Fruit fly (Drosophila melanogaster): ENCODE data around the gene CG42654.
A peak's percentile ranks its signal among the peaks of the same experiment; 100 is the strongest.

Gene CG42654

DNA sequence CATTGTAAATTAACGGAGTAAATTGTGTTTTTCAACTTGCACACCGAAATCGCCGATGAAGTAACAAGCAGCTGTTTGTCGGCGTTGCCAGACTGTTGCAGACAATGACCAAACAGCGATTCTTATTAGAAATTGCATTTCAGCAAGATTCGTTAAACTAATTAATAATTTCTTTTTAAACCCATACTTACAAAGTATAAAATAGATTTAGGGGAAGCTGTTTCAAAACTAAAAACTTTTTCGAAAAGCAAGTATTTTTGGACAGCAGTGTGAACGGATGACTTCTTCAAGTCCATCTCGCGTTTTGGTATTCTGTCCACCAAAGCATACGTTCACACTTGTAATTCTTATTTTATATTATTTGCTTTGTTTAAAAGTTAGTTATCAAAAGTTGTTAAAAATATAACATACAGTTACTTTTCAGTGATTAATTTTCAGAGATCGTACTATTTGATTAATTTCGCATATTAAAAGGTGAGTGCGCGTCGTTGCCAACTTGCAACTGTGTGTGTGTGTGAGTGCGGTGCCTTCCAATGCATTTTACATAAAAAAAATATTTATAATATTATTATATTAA, 25.8 kb downstream of the CG42654 start, which contains the start of the genes CG8004 and RhoGDI (continued):
- TF ChIP-seq Adf1 (GFP tag; IDR thresholded peaks at IDR 0.05): no peak
- TF ChIP-seq pzg (GFP tag; optimal IDR thresholded peaks at IDR 0.05): peak; percentile 84
- 0 out of 2 replicates have a peak, but pooled peaks have one; percentile 26 for TF ChIP-seq hbn (GFP tag; IDR thresholded peaks at IDR 0.05; ENCODE audit: partially characterized antibody)
- TF ChIP-seq CG9817 (tag; optimal IDR thresholded peaks at IDR 0.05): peak; percentile 71
- peak; percentile 70 for TF ChIP-seq CG2712 (tag; optimal IDR thresholded peaks at IDR 0.05)
- peak; percentile 65 for TF ChIP-seq CG17359 (tag; optimal IDR thresholded peaks at IDR 0.05)
- TF ChIP-seq CG9932 (GFP tag; IDR thresholded peaks at IDR 0.05): peak; percentile 82
- no peak for TF ChIP-seq CG10274 (GFP tag; optimal IDR thresholded peaks at IDR 0.05)
- TF ChIP-seq CG2116 (GFP tag; optimal IDR thresholded peaks at IDR 0.05): peak; percentile 74
- TF ChIP-seq bab2 (GFP tag; optimal IDR thresholded peaks at IDR 0.05): peak; percentile 73
- no peak for TF ChIP-seq kah (GFP tag; optimal IDR thresholded peaks at IDR 0.05)
- TF ChIP-seq knrl (GFP tag; IDR thresholded peaks at IDR 0.05; ENCODE audit: partially characterized antibody): no peak
- no peak for TF ChIP-seq toy (GFP tag; IDR thresholded peaks at IDR 0.05)
- peak; percentile 48 for TF ChIP-seq CG4328 (GFP tag; optimal IDR thresholded peaks at IDR 0.05)
- TF ChIP-seq Side (GFP tag; optimal IDR thresholded peaks at IDR 0.05): peak; percentile 69
- peak; percentile 50 for TF ChIP-seq CG18262 (tag; optimal IDR thresholded peaks at IDR 0.05)
- no peak for TF ChIP-seq luna (GFP tag; optimal IDR thresholded peaks at IDR 0.05)
- TF ChIP-seq gcm (GFP tag; optimal IDR thresholded peaks at IDR 0.05): peak; percentile 1
- TF ChIP-seq Bteb2 (GFP tag; optimal IDR thresholded peaks at IDR 0.05): peak; percentile 56
- peak; percentile 64 for TF ChIP-seq CG13894 (tag; optimal IDR thresholded peaks at IDR 0.05)
- TF ChIP-seq Aef1 (GFP tag; IDR thresholded peaks at IDR 0.05): no peak
- no peak for TF ChIP-seq amos (GFP tag; IDR thresholded peaks at IDR 0.05; ENCODE audit: partially characterized antibody)
- peak; percentile 10 for TF ChIP-seq CG8359 (GFP tag; optimal IDR thresholded peaks at IDR 0.05; ENCODE audit: borderline replicate concordance)
- peak; percentile 40 for TF ChIP-seq CG10979 (tag; optimal IDR thresholded peaks at IDR 0.05)
- peak; percentile 73 for TF ChIP-seq chn (GFP tag; optimal IDR thresholded peaks at IDR 0.05)
- peak; percentile 35; the same call in 1 of the 2 replicates for TF ChIP-seq NFAT (GFP tag; IDR thresholded peaks at IDR 0.05)
- TF ChIP-seq hkb (optimal IDR thresholded peaks at IDR 0.05): no peak
- TF ChIP-seq hkb (GFP tag; IDR thresholded peaks at IDR 0.05): peak; percentile 49; the same call in 1 of the 2 replicates
- TF ChIP-seq Hand (GFP tag; optimal IDR thresholded peaks at IDR 0.05): no peak
- TF ChIP-seq Oli (tag; optimal IDR thresholded peaks at IDR 0.05): peak; percentile 29
- no peak for TF ChIP-seq pita (GFP tag; optimal IDR thresholded peaks at IDR 0.05)
- TF ChIP-seq CTCF (GFP tag; optimal IDR thresholded peaks at IDR 0.05): peak; percentile 4
- TF ChIP-seq CG16779 (GFP tag; IDR thresholded peaks at IDR 0.05): no peak
- peak; percentile 45 for TF ChIP-seq CG8944 (GFP tag; optimal IDR thresholded peaks at IDR 0.05)
- peak; percentile 96 for TF ChIP-seq CG7357 (GFP tag; IDR thresholded peaks at IDR 0.05)
- TF ChIP-seq ATbp (GFP tag; optimal IDR thresholded peaks at IDR 0.05): no peak
- no peak for TF ChIP-seq GATAe (GFP tag; conservative IDR thresholded peaks at IDR 0.05)
- TF ChIP-seq CG9727 (GFP tag; optimal IDR thresholded peaks at IDR 0.05): peak; percentile 55
- TF ChIP-seq Stat92E (GFP tag; optimal IDR thresholded peaks at IDR 0.05): no peak
- TF ChIP-seq CG14014 (GFP tag; IDR thresholded peaks at IDR 0.05): peak; percentile 59
- TF ChIP-seq btn (GFP tag; optimal IDR thresholded peaks at IDR 0.05): no peak
- peak; percentile 88 for TF ChIP-seq CG14710 (tag; optimal IDR thresholded peaks at IDR 0.05)
- peak; percentile 77 for TF ChIP-seq slbo (GFP tag; IDR thresholded peaks at IDR 0.05)
- no peak for TF ChIP-seq ap (GFP tag; IDR thresholded peaks at IDR 0.05)
- TF ChIP-seq wdn (GFP tag; IDR thresholded peaks at IDR 0.05): peak; percentile 46; the same call in 1 of the 2 replicates
- TF ChIP-seq Sry-β (GFP tag; optimal IDR thresholded peaks at IDR 0.05): no peak
- TF ChIP-seq abd-A (tag; optimal IDR thresholded peaks at IDR 0.05): no peak
- no peak for TF ChIP-seq CG6683 (GFP tag; optimal IDR thresholded peaks at IDR 0.05)
- peak; percentile 32 for TF ChIP-seq Myb (GFP tag; optimal IDR thresholded peaks at IDR 0.05)
- TF ChIP-seq mld (GFP tag; IDR thresholded peaks at IDR 0.05; ENCODE audit: partially characterized antibody): no peak

Data from whole organism, embryonic.